Worm (Caenorhabditis elegans): ENCODE measurements around the gene F37B4.15.

ce11 chrV:2849071-2849470, 43.0 kb upstream of the F37B4.15 start, which contains the start of gene ugt-53:
- TF ChIP-seq unc-39 (tag; optimal IDR thresholded peaks at IDR 0.05) (no peak), pha-4 (tag; optimal IDR thresholded peaks at IDR 0.05) (no peak), unc-62 (GFP tag; optimal IDR thresholded peaks at IDR 0.05) (no peak), mls-2 (tag; optimal IDR thresholded peaks at IDR 0.05) (no peak), blmp-1 (tag; optimal IDR thresholded peaks at IDR 0.05) (no peak), nhr-28 (tag; optimal IDR thresholded peaks at IDR 0.05) (no peak)

All from whole organism, mixed stage, embryonic.